Worm (Caenorhabditis elegans): ENCODE data around the gene nhr-275.

nhr-275 gene

ce11 chrV:2233177-2233576 is 33.7 kb downstream of the nhr-275 start, which contains the start of gene nhr-96:
Gene nhr-96 (plus strand): TSS chrV:2233477.
- TF ChIP-seq efl-1 (optimal IDR thresholded peaks at IDR 0.05) (no peak), efl-1 (GFP tag; optimal IDR thresholded peaks at IDR 0.05 in 1 of 2) (peak in 1 of 2 experiments; percentile 70), lsy-2 (tag; optimal IDR thresholded peaks at IDR 0.05) (no peak)

DNA sequence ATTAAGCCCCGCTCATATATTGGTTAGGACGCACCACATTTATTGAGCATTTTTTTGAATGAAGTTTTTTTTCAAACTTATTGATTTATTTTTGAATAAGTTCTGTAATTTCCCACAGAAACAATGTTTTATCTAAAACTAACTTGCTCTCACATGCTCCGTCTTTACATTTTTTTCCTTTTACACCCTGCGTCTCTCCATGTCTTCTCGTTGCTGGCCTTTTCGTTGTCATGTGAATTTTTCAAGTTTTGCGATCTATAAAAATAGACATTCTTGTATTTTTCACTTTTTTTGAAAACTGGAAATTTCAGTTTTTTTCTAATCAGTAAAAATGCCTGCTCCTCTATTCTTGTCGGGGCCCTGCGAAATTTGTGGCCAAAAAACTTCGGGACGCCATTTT is 35.9 kb downstream of the nhr-275 start, which contains the start of gene nhr-134:
TSS of gene nhr-134 (plus strand) at position 312 of the 400 bp plus-strand sequence.
- TF ChIP-seq snpc-4 (tag; optimal IDR thresholded peaks at IDR 0.05) (no peak), irx-1 (tag; optimal IDR thresholded peaks at IDR 0.05) (no peak), snu-23 (GFP tag; optimal IDR thresholded peaks at IDR 0.05) (no peak), mep-1 (tag; optimal IDR thresholded peaks at IDR 0.05) (no peak), efl-1 (optimal IDR thresholded peaks at IDR 0.05) (peak in 1 of 2 experiments; percentile 2), efl-1 (GFP tag; optimal IDR thresholded peaks at IDR 0.05 in 1 of 2) (peak in 1 of 2 experiments; percentile 12), nhr-20 (tag; optimal IDR thresholded peaks at IDR 0.05) (peak; percentile 26), ztf-11 (tag; optimal IDR thresholded peaks at IDR 0.05) (no peak), lin-35 (GFP tag; optimal IDR thresholded peaks at IDR 0.05) (peak in 1 of 2 experiments; percentile 10), elt-2 (tag; optimal IDR thresholded peaks at IDR 0.05) (peak; percentile 54), ama-1 (optimal IDR thresholded peaks at IDR 0.05) (no peak), zag-1 (tag; optimal IDR thresholded peaks at IDR 0.05) (no peak)

DNA sequence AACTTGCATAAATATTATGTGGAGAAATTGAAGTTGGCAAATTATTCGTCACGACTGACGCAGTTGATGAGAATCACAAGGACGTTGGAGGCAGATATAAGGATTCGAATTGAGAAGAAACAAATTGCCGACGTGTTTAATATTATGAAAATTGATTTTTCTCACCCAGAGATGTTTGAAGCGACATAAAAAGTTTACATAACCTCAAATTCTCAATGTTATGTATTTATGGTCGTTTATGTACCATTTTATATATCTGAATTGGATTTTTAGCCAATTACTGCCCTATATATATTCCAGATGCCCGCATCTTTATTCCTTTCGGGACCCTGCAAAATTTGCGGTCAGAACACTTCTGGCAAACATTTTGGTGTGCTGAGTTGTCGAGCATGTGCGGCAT is 38.1 kb downstream of the nhr-275 start, which contains the start of gene nhr-126:
TSS of gene nhr-126 (plus strand) at position 301 of the 400 bp plus-strand sequence.
- no peak for TF ChIP-seq pqm-1 (tag; optimal IDR thresholded peaks at IDR 0.05)
- TF ChIP-seq ets-5 (GFP tag; IDR thresholded peaks at IDR 0.05), result no peak
- TF ChIP-seq C04F5.9 (tag; optimal IDR thresholded peaks at IDR 0.05), result no peak
- no peak for TF ChIP-seq unc-98 (GFP tag; IDR thresholded peaks at IDR 0.05)
- TF ChIP-seq sup-37 (GFP tag; optimal IDR thresholded peaks at IDR 0.05), result no peak
- TF ChIP-seq unc-86 (tag; optimal IDR thresholded peaks at IDR 0.05), result no peak
- no peak for TF ChIP-seq tbx-2 (tag; optimal IDR thresholded peaks at IDR 0.05)
- no peak for TF ChIP-seq dpl-1 (GFP tag; optimal IDR thresholded peaks at IDR 0.05)
- no peak for TF ChIP-seq elt-3 (tag; optimal IDR thresholded peaks at IDR 0.05)
- TF ChIP-seq skn-1 (tag; optimal IDR thresholded peaks at IDR 0.05), result no peak
- no peak for TF ChIP-seq fos-1 (tag; optimal IDR thresholded peaks at IDR 0.05)
- no peak for TF ChIP-seq hlh-4 (tag; optimal IDR thresholded peaks at IDR 0.05)
- no peak for TF ChIP-seq mab-9 (GFP tag; IDR thresholded peaks at IDR 0.05)
- no peak for TF ChIP-seq fkh-4 (tag; optimal IDR thresholded peaks at IDR 0.05; ENCODE audit: borderline replicate concordance)
- TF ChIP-seq sox-4 (tag; optimal IDR thresholded peaks at IDR 0.05), result no peak
- no peak for TF ChIP-seq elt-2 (tag; optimal IDR thresholded peaks at IDR 0.05)
- no peak for TF ChIP-seq mdl-1 (tag; optimal IDR thresholded peaks at IDR 0.05)
- no peak for TF ChIP-seq aha-1 (tag; optimal IDR thresholded peaks at IDR 0.05)
- no peak for TF ChIP-seq snu-23 (GFP tag; optimal IDR thresholded peaks at IDR 0.05)
- TF ChIP-seq nhr-71 (tag; optimal IDR thresholded peaks at IDR 0.05), result no peak

- TF ChIP-seq efl-1 (optimal IDR thresholded peaks at IDR 0.05) (no peak), efl-1 (GFP tag; optimal IDR thresholded peaks at IDR 0.05 in 1 of 2) (peak in 1 of 2 experiments; percentile 15), hlh-4 (tag; optimal IDR thresholded peaks at IDR 0.05) (no peak)
These were observed 40.0 kb downstream of the nhr-275 start, which contains the start of gene nhr-18 for ce11 chrV:2226903-2227302. Gene nhr-18 (plus strand): TSS chrV:2227203.

DNA sequence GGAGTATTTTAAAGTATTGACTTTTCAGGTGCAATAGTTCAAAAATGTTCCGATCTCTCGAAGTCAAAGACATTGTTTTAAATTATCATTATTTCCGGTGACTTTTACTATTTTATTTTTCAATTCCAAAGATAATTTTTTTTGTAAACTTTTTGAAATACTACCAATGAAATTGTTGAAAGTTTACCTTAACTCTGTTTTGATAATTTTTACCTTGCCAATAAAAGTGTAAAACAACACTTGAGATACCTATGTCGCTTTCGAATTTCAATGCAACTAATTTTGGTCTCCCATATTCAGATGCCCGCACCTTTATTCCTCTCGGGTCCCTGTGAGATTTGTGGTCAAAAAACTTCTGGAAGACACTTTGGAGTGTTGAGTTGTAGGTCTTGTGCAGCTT is 41.7 kb downstream of the nhr-275 start, which contains the start of gene nhr-103:
TSS of gene nhr-103 (plus strand) at position 301 of the 400 bp plus-strand sequence.
- TF ChIP-seq snu-23 (GFP tag; optimal IDR thresholded peaks at IDR 0.05), result no peak
- TF ChIP-seq zag-1 (tag; optimal IDR thresholded peaks at IDR 0.05), result no peak
- no peak for TF ChIP-seq efl-1 (optimal IDR thresholded peaks at IDR 0.05)
- TF ChIP-seq efl-1 (GFP tag; optimal IDR thresholded peaks at IDR 0.05 in 1 of 2), result no peak
- TF ChIP-seq pax-3 (tag; optimal IDR thresholded peaks at IDR 0.05), result no peak
- TF ChIP-seq alr-1 (tag; optimal IDR thresholded peaks at IDR 0.05; ENCODE audit: borderline replicate concordance), result no peak
- TF ChIP-seq unc-86 (tag; optimal IDR thresholded peaks at IDR 0.05), result no peak
- TF ChIP-seq nhr-19 (GFP tag; conservative IDR thresholded peaks at IDR 0.05), result no peak
- no peak for TF ChIP-seq sptf-1 (tag; optimal IDR thresholded peaks at IDR 0.05)
- no peak for TF ChIP-seq snpc-4 (tag; optimal IDR thresholded peaks at IDR 0.05)
